Worm (Caenorhabditis elegans): Measurements from ENCODE around the gene F16G10.8.

- TF ChIP-seq lsy-2 (tag; optimal IDR thresholded peaks at IDR 0.05) (no peak), nhr-237 (tag; optimal IDR thresholded peaks at IDR 0.05) (no peak), unc-62 (GFP tag; optimal IDR thresholded peaks at IDR 0.05) (no peak), sem-2 (GFP tag; optimal IDR thresholded peaks at IDR 0.05) (no peak), nhr-76 (tag; optimal IDR thresholded peaks at IDR 0.05) (no peak), ceh-83 (GFP tag; optimal IDR thresholded peaks at IDR 0.05) (no peak), unc-39 (tag; optimal IDR thresholded peaks at IDR 0.05) (no peak), nhr-28 (tag; optimal IDR thresholded peaks at IDR 0.05) (no peak), sptf-1 (tag; optimal IDR thresholded peaks at IDR 0.05) (no peak), lin-13 (tag; optimal IDR thresholded peaks at IDR 0.05) (no peak)
Measured at ce11 chrII:2395864-2396263, 12.6 kb upstream of the F16G10.8 start, which contains the start of gene F16G10.13.
